Worm (Caenorhabditis elegans) whole organism, L1 larva: Measurements from ENCODE around the gene wdr-20.

Experiments
- ama-1 ChIP-seq: fragments of 150-350 bp; optimal IDR thresholded peaks from 2 replicates; lab custom pipeline; 2014
- elt-3 ChIP-seq, 6 experiments: fragments of 150-350 bp in 1 of 6; sonication (generic microtip); optimal IDR thresholded peaks; 2 replicates each; lab custom pipeline; 2017 to 2018; ENCODE audit warnings: missing biosample characterization in 6 of 6, missing genetic modification characterization in 6 of 6, inconsistent platforms in 1 of 6
- fkh-10 ChIP-seq: sonication (generic microtip); optimal IDR thresholded peaks from 2 replicates; lab custom pipeline; 2017; ENCODE audit warnings: missing biosample characterization, missing genetic modification reagents, missing genetic modification characterization
- lin-13 ChIP-seq: fragments of 150-350 bp; optimal IDR thresholded peaks from 2 replicates; lab custom pipeline; 2014; ENCODE audit warnings: missing biosample characterization, missing genetic modification reagents, missing genetic modification characterization
- mdl-1 ChIP-seq, 2 experiments: fragments of 150-350 bp; optimal IDR thresholded peaks; 2 replicates each; lab custom pipeline; 2014 to 2017; ENCODE audit warnings: missing biosample characterization in 2 of 2, missing genetic modification characterization in 2 of 2, inconsistent platforms in 1 of 2
- nhr-11 ChIP-seq: fragments of 150-350 bp; optimal IDR thresholded peaks from 2 replicates; lab custom pipeline; 2014; ENCODE audit warnings: missing biosample characterization, missing genetic modification characterization
- snpc-4 ChIP-seq: fragments of 150-350 bp; optimal IDR thresholded peaks from 2 replicates; lab custom pipeline; 2014; ENCODE audit warnings: missing biosample characterization, missing genetic modification characterization

DNA sequence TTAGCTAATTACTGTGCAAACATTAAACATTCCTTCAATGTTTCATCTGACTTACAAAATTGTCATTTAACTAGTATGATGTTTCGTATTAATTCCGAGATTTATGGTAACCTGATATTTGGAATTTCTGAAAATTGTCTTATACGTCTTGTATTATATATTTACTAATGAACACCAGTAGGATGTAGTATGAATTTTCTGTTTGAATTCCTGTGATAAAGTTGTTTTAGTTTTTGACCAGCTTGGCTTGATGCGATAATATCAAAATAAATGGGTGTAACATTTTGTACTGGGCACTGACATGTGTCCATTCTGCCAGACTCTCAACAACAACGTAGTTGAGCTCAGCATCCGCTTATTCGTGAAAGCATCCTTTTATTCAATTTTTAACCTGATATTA lies 49.1 kb downstream of the wdr-20 start, which contains the start of gene R04B5.6:
- TF ChIP-seq lin-13 (GFP tag; lab: Kevin White, UChicago) (no peak), mdl-1 (tag; optimal IDR thresholded peaks at IDR 0.05; lab: Kevin White, UChicago) (no peak), ama-1 (lab: Kevin White, UChicago) (no peak), elt-3 (tag; optimal IDR thresholded peaks at IDR 0.05; lab: Kevin White, UChicago) (no peak), snpc-4 (tag; lab: Kevin White, UChicago) (no peak), nhr-11 (tag; lab: Kevin White, UChicago) (no peak), fkh-10 (GFP tag; lab: Kevin White, UChicago) (no peak)
